Fruit fly (Drosophila melanogaster): Measurements from ENCODE around the gene rux.

dm6 chrX:6022090-6022489 is 15.5 kb downstream of the rux start:
- peak; percentile 65 for TF ChIP-seq CG14655 (GFP tag; optimal IDR thresholded peaks at IDR 0.05)
- TF ChIP-seq D1 (tag; optimal IDR thresholded peaks at IDR 0.05), result no peak
- TF ChIP-seq fd96Ca (GFP tag; IDR thresholded peaks at IDR 0.05), result no peak
- TF ChIP-seq CG32121 (GFP tag; IDR thresholded peaks at IDR 0.05), result no peak
- no peak for TF ChIP-seq Ets98B (GFP tag; IDR thresholded peaks at IDR 0.05)
- peak; percentile 56 for TF ChIP-seq CG15710 (tag; optimal IDR thresholded peaks at IDR 0.05)
- no peak for TF ChIP-seq rn (GFP tag; IDR thresholded peaks at IDR 0.05)
- TF ChIP-seq gl (tag; optimal IDR thresholded peaks at IDR 0.05), result no peak
- no peak for TF ChIP-seq EcR (GFP tag; optimal IDR thresholded peaks at IDR 0.05)
